Worm (Caenorhabditis elegans) whole organism, L4/young adult: ENCODE results near the gene pes-23.
A peak's percentile ranks its signal among the peaks of the same experiment; 100 is the strongest.

Experiments
- W03F9.2 ChIP-seq: fragments of 150-350 bp; optimal IDR thresholded peaks from 2 replicates; lab custom pipeline; 2014; ENCODE audit warnings: missing biosample characterization, missing genetic modification characterization
- dao-5 ChIP-seq: sonication (generic microtip); optimal IDR thresholded peaks from 2 replicates; lab custom pipeline; 2016; ENCODE audit warnings: missing genotype, missing genetic modification characterization, moderate library complexity, missing compliant biosample characterization
- him-1 ChIP-seq: sonication (generic microtip); optimal IDR thresholded peaks from 2 replicates; lab custom pipeline; 2016; ENCODE audit warnings: missing genotype, missing genetic modification reagents, missing genetic modification characterization, missing compliant biosample characterization

DNA sequence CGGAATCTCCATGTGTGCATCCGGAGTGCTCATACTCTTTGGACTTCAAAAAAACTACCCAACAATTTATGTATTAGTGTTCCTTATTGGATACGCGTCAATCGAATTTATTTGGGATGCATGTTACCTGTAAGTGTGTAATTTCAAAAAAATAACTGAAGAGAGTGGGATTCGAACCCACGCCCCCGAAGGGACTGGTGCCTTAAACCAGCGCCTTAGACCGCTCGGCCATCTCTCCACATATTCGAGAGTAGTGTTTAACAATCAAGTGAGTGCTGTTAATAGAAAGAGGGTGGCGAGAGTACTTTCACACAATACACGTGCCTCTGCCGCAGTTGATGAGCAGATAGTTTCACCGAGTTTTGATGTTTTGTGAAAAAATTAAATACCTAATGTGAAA, 1.8 kb downstream of the pes-23 start:
- TF ChIP-seq W03F9.2 (tag; lab: Kevin White, UChicago): no peak
- peak; percentile 14 for TF ChIP-seq dao-5
- TF ChIP-seq him-1 (tag; lab: Kevin White, UChicago): no peak
